Worm (Caenorhabditis elegans) whole organism, L4/young adult: ENCODE data around the gene frm-8.

Experiments
- W03F9.2 ChIP-seq: fragments of 150-350 bp; optimal IDR thresholded peaks from 2 replicates; lab custom pipeline; 2014; ENCODE audit warnings: missing biosample characterization, missing genetic modification characterization
- dao-5 ChIP-seq: sonication (generic microtip); optimal IDR thresholded peaks from 2 replicates; lab custom pipeline; 2016; ENCODE audit warnings: missing genotype, missing genetic modification characterization, moderate library complexity, missing compliant biosample characterization
- him-1 ChIP-seq: sonication (generic microtip); optimal IDR thresholded peaks from 2 replicates; lab custom pipeline; 2016; ENCODE audit warnings: missing genotype, missing genetic modification reagents, missing genetic modification characterization, missing compliant biosample characterization

The frm-8 gene

ce11 chrIII:3188564-3188963, 30.4 kb downstream of the frm-8 start:
- TF ChIP-seq him-1 (tag; lab: Kevin White, UChicago) (no peak), W03F9.2 (tag; lab: Kevin White, UChicago) (no peak), dao-5 (tag; lab: Kevin White, UChicago) (no peak)

ce11 chrIII:3185980-3186379, 33.0 kb downstream of the frm-8 start, which contains the start of gene mks-1:
Gene mks-1, plus strand, starts transcription at chrIII:3186280.
- TF ChIP-seq dao-5 (tag; lab: Kevin White, UChicago) (no peak), him-1 (tag; lab: Kevin White, UChicago) (no peak), W03F9.2 (tag; lab: Kevin White, UChicago) (no peak)

- TF ChIP-seq dao-5 (tag; lab: Kevin White, UChicago), result no peak
- TF ChIP-seq him-1 (tag; lab: Kevin White, UChicago), result no peak
- no peak for TF ChIP-seq W03F9.2 (tag; lab: Kevin White, UChicago)
Measured at ce11 chrIII:3185232-3185631, 33.7 kb downstream of the frm-8 start.

DNA sequence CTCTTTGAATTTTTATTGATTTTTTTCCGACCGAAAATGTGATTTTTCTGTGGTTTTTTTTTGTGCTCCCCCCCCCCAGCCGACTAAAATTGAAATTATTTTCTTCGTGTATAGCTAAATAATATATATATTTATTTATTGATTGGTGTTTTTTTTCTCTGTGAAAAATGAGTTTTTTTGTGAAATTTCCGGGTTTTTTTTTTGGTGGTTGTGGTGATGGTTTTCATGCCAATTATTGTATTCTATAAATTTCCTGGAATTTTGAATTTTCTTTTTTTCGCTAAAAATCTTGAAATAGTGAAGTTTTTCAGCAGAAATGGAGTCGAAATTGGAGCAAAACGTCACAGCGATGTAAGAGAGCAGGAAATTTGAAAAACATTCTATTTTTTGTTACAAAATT, 35.6 kb downstream of the frm-8 start, which contains the start of gene lmtr-5:
Gene lmtr-5, plus strand, starts transcription at position 301 of the 400 bp plus-strand sequence.
- TF ChIP-seq him-1 (tag; lab: Kevin White, UChicago) (no peak), dao-5 (tag; lab: Kevin White, UChicago) (no peak), W03F9.2 (tag; lab: Kevin White, UChicago) (no peak)

- TF ChIP-seq him-1 (tag; lab: Kevin White, UChicago), result no peak
- TF ChIP-seq dao-5 (tag; lab: Kevin White, UChicago), result no peak
- TF ChIP-seq W03F9.2 (tag; lab: Kevin White, UChicago), result no peak
Measured at ce11 chrIII:3179855-3180254, 39.1 kb downstream of the frm-8 start.

DNA sequence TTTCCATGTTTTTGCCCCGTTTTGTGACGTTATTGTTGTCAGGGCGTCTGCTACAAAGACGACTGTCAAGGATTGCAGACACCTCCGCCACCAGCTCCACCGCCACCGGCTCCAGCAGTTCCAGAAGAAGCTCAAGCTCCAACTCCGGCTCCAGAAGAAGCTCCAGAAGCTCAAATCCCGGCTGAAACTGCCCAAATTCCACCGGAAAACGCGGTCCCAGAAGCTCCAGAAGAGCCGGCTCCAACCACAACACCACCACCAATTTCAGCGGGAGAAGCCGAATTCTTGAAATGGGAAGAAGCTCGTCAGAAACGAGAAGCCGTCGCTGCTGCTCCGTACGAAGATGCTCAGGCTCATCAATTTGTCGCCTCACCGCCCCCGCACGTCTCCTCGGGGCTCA, 42.2 kb downstream of the frm-8 start:
- TF ChIP-seq W03F9.2 (tag; lab: Kevin White, UChicago), result no peak
- TF ChIP-seq him-1 (tag; lab: Kevin White, UChicago), result no peak
- no peak for TF ChIP-seq dao-5 (tag; lab: Kevin White, UChicago)

- TF ChIP-seq him-1 (tag; lab: Kevin White, UChicago) (no peak), W03F9.2 (tag; lab: Kevin White, UChicago) (peak; percentile 61)
Measured at ce11 chrIII:3174985-3175384, 44.0 kb downstream of the frm-8 start, which contains the start of gene R148.3. Gene R148.3, plus strand, starts transcription at chrIII:3175331.

- no peak for TF ChIP-seq him-1 (tag; lab: Kevin White, UChicago)
- no peak for TF ChIP-seq dao-5 (tag; lab: Kevin White, UChicago)
- TF ChIP-seq W03F9.2 (tag; lab: Kevin White, UChicago), result no peak
Measured at ce11 chrIII:3171382-3171781, 47.6 kb downstream of the frm-8 start, which contains the start of gene R148.4. Gene R148.4, plus strand, starts transcription at chrIII:3171592.

ce11 chrIII:3170538-3170937, 48.4 kb downstream of the frm-8 start:
- TF ChIP-seq W03F9.2 (tag; lab: Kevin White, UChicago) (no peak), him-1 (tag; lab: Kevin White, UChicago) (no peak), dao-5 (tag; lab: Kevin White, UChicago) (no peak)

DNA sequence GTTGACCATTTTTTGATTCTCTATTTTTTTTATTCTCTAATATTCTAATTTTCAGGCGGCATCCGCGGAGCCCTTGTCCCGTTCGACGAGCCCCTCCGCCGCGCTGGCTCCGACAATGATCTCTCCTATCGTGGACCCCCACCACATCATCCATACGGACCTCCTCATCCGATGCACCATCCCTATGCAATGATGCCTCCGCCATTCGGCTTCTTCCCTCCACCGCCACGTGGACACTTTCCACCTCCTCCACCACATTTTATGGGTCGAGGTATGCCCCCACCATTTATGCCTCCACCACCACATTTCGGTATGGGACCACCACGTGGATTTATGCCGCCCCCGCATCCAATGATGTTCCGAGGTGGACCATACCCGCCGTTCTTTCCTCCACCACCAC, 49.7 kb downstream of the frm-8 start:
- TF ChIP-seq dao-5 (tag; lab: Kevin White, UChicago) (no peak), W03F9.2 (tag; lab: Kevin White, UChicago) (no peak), him-1 (tag; lab: Kevin White, UChicago) (no peak)

DNA sequence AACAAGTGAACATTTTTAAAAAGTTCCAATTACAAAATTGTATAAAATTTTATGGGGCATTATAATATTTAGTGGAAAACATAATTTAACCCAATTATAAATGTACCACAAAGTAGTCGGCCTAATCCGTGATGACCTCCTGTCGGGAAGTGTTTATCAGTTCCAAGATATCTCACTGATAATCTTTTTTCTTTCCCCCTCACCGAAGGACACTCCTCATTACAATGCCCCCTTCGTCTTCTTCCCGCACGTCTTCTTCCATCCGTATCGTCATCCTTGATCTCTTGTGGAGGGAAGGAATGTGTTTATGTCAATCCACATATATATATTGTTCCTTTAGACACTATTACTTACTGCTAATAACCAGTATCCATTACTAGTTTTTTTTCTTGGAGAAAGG, 53.6 kb downstream of the frm-8 start, which contains the start of gene R148.5:
Gene R148.5, plus strand, starts transcription at position 331 of the 400 bp plus-strand sequence.
- TF ChIP-seq dao-5 (tag; lab: Kevin White, UChicago), result no peak
- TF ChIP-seq W03F9.2 (tag; lab: Kevin White, UChicago), result no peak
- TF ChIP-seq him-1 (tag; lab: Kevin White, UChicago), result no peak

ce11 chrIII:3163448-3163847, 55.5 kb downstream of the frm-8 start:
- no peak for TF ChIP-seq dao-5 (tag; lab: Kevin White, UChicago)
- no peak for TF ChIP-seq W03F9.2 (tag; lab: Kevin White, UChicago)

- TF ChIP-seq W03F9.2 (tag; lab: Kevin White, UChicago) (no peak), dao-5 (tag; lab: Kevin White, UChicago) (no peak), him-1 (tag; lab: Kevin White, UChicago) (no peak)
Measured at ce11 chrIII:3161600-3161999, 57.4 kb downstream of the frm-8 start.

- no peak for TF ChIP-seq dao-5 (tag; lab: Kevin White, UChicago)
- no peak for TF ChIP-seq W03F9.2 (tag; lab: Kevin White, UChicago)
- TF ChIP-seq him-1 (tag; lab: Kevin White, UChicago), result no peak
Measured at ce11 chrIII:3160490-3160889, 58.5 kb downstream of the frm-8 start.
